Fruit fly (Drosophila melanogaster) whole organism, embryonic: ENCODE measurements around the gene Gprk2.

Source experiments
- Adf1 ChIP-seq: fragments of 200-800 bp; sonication (Bioruptor generic); IDR thresholded peaks from 2 replicates; pipeline ENCODE4 v1.3.6; 2022; ENCODE audit warnings: missing biosample characterization, missing genetic modification characterization
- Atf3 ChIP-seq: fragments of 200-800 bp; sonication (Bioruptor generic); optimal IDR thresholded peaks from 3 replicates; lab custom pipeline; 2016; ENCODE audit warnings: missing biosample characterization, missing genetic modification characterization
- CG10267 ChIP-seq: fragments of 200-800 bp; sonication (Bioruptor generic); optimal IDR thresholded peaks from 2 replicates; lab custom pipeline; 2018; ENCODE audit warnings: missing biosample characterization, mild to moderate bottlenecking, missing genetic modification characterization, moderate library complexity
- CG10543 ChIP-seq: fragments of 200-800 bp; sonication (Bioruptor generic); optimal IDR thresholded peaks from 3 replicates; lab custom pipeline; 2017; ENCODE audit warnings: missing biosample characterization, mild to moderate bottlenecking, missing genetic modification characterization, moderate library complexity
- CG11456 ChIP-seq: fragments of 200-800 bp; sonication (Bioruptor generic); IDR thresholded peaks from 3 replicates; pipeline ENCODE4 v1.3.6; 2022; ENCODE audit warnings: missing biosample characterization, missing genetic modification characterization
- CG11560 ChIP-seq: fragments of 200-800 bp; sonication (Bioruptor generic); IDR thresholded peaks from 3 replicates; pipeline ENCODE4 v1.3.6; 2022; ENCODE audit warnings: missing biosample characterization, missing genetic modification characterization
- CG12071 ChIP-seq: fragments of 200-800 bp; sonication (Bioruptor generic); optimal IDR thresholded peaks from 3 replicates; lab custom pipeline; 2018; ENCODE audit warnings: missing biosample characterization, mild to moderate bottlenecking, missing genetic modification characterization
- CG1233 ChIP-seq: fragments of 200-800 bp; sonication (Bioruptor generic); optimal IDR thresholded peaks from 4 replicates; lab custom pipeline; 2018; ENCODE audit warnings: missing biosample characterization, mild to moderate bottlenecking, missing genetic modification characterization
- CG15514 ChIP-seq: fragments of 200-800 bp; sonication (Bioruptor generic); optimal IDR thresholded peaks from 3 replicates; lab custom pipeline; 2017; ENCODE audit warnings: missing biosample characterization, missing genetic modification characterization, mild to moderate bottlenecking, moderate library complexity, missing genetic modification reagents
- CG17186 ChIP-seq: fragments of 200-800 bp; sonication (Bioruptor generic); optimal IDR thresholded peaks from 3 replicates; lab custom pipeline; 2017; ENCODE audit warnings: missing biosample characterization, missing genetic modification reagents, missing genetic modification characterization
- CG17385 ChIP-seq: fragments of 200-800 bp; sonication (Bioruptor generic); optimal IDR thresholded peaks from 3 replicates; lab custom pipeline; 2018; ENCODE audit warnings: missing biosample characterization, mild to moderate bottlenecking, missing genetic modification characterization
- CG18764 ChIP-seq: fragments of 200-800 bp; sonication (Bioruptor generic); optimal IDR thresholded peaks from 3 replicates; lab custom pipeline; 2016; ENCODE audit warnings: missing biosample characterization, missing genetic modification characterization
- CG31388 ChIP-seq: fragments of 200-800 bp; sonication (Bioruptor generic); optimal IDR thresholded peaks from 2 replicates; lab custom pipeline; 2016; ENCODE audit warnings: missing biosample characterization, missing genetic modification characterization
- CG43689 ChIP-seq: fragments of 200-800 bp; sonication (Bioruptor generic); IDR thresholded peaks from 2 replicates; pipeline ENCODE4 v1.3.6; 2022; ENCODE audit warnings: missing biosample characterization, missing genetic modification characterization
- CG4820 ChIP-seq: fragments of 200-800 bp; sonication (Bioruptor generic); optimal IDR thresholded peaks from 3 replicates; lab custom pipeline; 2016; ENCODE audit warnings: missing biosample characterization, missing genetic modification characterization
- CG6175 ChIP-seq: fragments of 200-800 bp; sonication (Bioruptor generic); IDR thresholded peaks from 3 replicates; pipeline ENCODE4 v1.3.6; 2022; ENCODE audit warnings: missing biosample characterization, missing genetic modification characterization
- CG9215 ChIP-seq: fragments of 200-800 bp; sonication (Bioruptor generic); IDR thresholded peaks from 2 replicates; pipeline ENCODE4 v1.3.6; 2022; ENCODE audit warnings: missing biosample characterization, missing genetic modification characterization
- CG9609 ChIP-seq: fragments of 200-800 bp; sonication (Bioruptor generic); optimal IDR thresholded peaks from 3 replicates; lab custom pipeline; 2016; ENCODE audit warnings: missing biosample characterization, missing genetic modification characterization
- E2f1 ChIP-seq: fragments of 200-800 bp; sonication (Bioruptor generic); IDR thresholded peaks from 2 replicates; pipeline ENCODE4 v1.3.6; 2022; ENCODE audit warnings: missing biosample characterization, missing genetic modification characterization
- HLH54F ChIP-seq: fragments of 200-800 bp; sonication (Bioruptor generic); optimal IDR thresholded peaks from 3 replicates; lab custom pipeline; 2016; ENCODE audit warnings: missing biosample characterization, missing genetic modification characterization
- Ptx1 ChIP-seq: fragments of 200-800 bp; sonication (Bioruptor generic); IDR thresholded peaks from 2 replicates; pipeline ENCODE4 v1.3.6; 2022; ENCODE audit warnings: missing biosample characterization, missing genetic modification characterization
- Sry-β ChIP-seq: fragments of 200-800 bp; sonication (Bioruptor generic); optimal IDR thresholded peaks from 2 replicates; lab custom pipeline; 2018; ENCODE audit warnings: missing biosample characterization, mild to moderate bottlenecking, missing genetic modification characterization, moderate library complexity
- ab ChIP-seq: fragments of 200-800 bp; sonication (Bioruptor generic); optimal IDR thresholded peaks from 2 replicates; lab custom pipeline; 2016; ENCODE audit warnings: missing biosample characterization, missing genetic modification characterization
- abd-A ChIP-seq: fragments of 200-800 bp; sonication (Bioruptor generic); optimal IDR thresholded peaks from 3 replicates; lab custom pipeline; 2019; ENCODE audit warnings: missing biosample characterization, mild to moderate bottlenecking, missing genetic modification characterization, moderate library complexity
- ap ChIP-seq: fragments of 200-800 bp; sonication (Bioruptor generic); IDR thresholded peaks from 2 replicates; pipeline ENCODE4 v1.3.6; 2022; ENCODE audit warnings: missing biosample characterization, missing genetic modification characterization
- ase ChIP-seq: fragments of 200-800 bp; sonication (Bioruptor generic); IDR thresholded peaks from 3 replicates; pipeline ENCODE4 v1.3.6; 2022; ENCODE audit warnings: missing biosample characterization, missing genetic modification characterization
- az2 ChIP-seq: fragments of 200-800 bp; sonication (Bioruptor generic); optimal IDR thresholded peaks from 3 replicates; lab custom pipeline; 2016; ENCODE audit warnings: missing biosample characterization, missing genetic modification characterization
- chinmo ChIP-seq: fragments of 200-800 bp; sonication (Bioruptor generic); IDR thresholded peaks from 4 replicates; pipeline ENCODE4 v1.3.6; 2022; ENCODE audit warnings: missing biosample characterization, missing genetic modification characterization; ENCODE audit not compliant: partially characterized antibody
- dati ChIP-seq: fragments of 200-800 bp; sonication (Bioruptor generic); IDR thresholded peaks from 2 replicates; pipeline ENCODE4 v1.3.6; 2022; ENCODE audit warnings: missing biosample characterization, missing genetic modification characterization
- disco-r ChIP-seq: fragments of 200-800 bp; sonication (Bioruptor generic); optimal IDR thresholded peaks from 2 replicates; lab custom pipeline; 2016; ENCODE audit warnings: missing biosample characterization, missing genetic modification characterization
- en ChIP-seq: fragments of 200-800 bp; sonication (Bioruptor generic); optimal IDR thresholded peaks from 2 replicates; lab custom pipeline; 2016; ENCODE audit warnings: missing biosample characterization, missing genetic modification characterization
- fru ChIP-seq: fragments of >200 bp; optimal IDR thresholded peaks from 2 replicates; lab custom pipeline; 2017
- grn ChIP-seq: fragments of 200-800 bp; sonication (Bioruptor generic); optimal IDR thresholded peaks from 3 replicates; lab custom pipeline; 2017; ENCODE audit warnings: missing biosample characterization, missing genetic modification characterization
- gsb ChIP-seq: fragments of 200-800 bp; sonication (Bioruptor generic); IDR thresholded peaks from 2 replicates; pipeline ENCODE4 v1.3.6; 2022; ENCODE audit warnings: missing biosample characterization, missing genetic modification characterization
- insv ChIP-seq, 2 experiments: fragments of 200-800 bp; sonication (Bioruptor generic); optimal IDR thresholded peaks; 3 replicates each; lab custom pipeline; 2016 to 2018; ENCODE audit warnings: missing biosample characterization in 2 of 2, missing genetic modification characterization in 2 of 2
- ken ChIP-seq: fragments of 200-800 bp; sonication (Bioruptor generic); IDR thresholded peaks from 3 replicates; pipeline ENCODE4 v1.3.6; 2022; ENCODE audit warnings: missing biosample characterization, missing genetic modification characterization
- klu ChIP-seq: fragments of 200-800 bp; sonication (Bioruptor generic); IDR thresholded peaks from 2 replicates; pipeline ENCODE4 v1.3.6; 2022; ENCODE audit warnings: missing biosample characterization, missing genetic modification characterization
- mam ChIP-seq: fragments of 200-800 bp; sonication (Bioruptor generic); optimal IDR thresholded peaks from 3 replicates; lab custom pipeline; 2016; ENCODE audit warnings: missing biosample characterization, missing genetic modification characterization
- mirr ChIP-seq: fragments of 200-800 bp; sonication (Bioruptor generic); optimal IDR thresholded peaks from 3 replicates; lab custom pipeline; 2018; ENCODE audit warnings: missing biosample characterization, mild to moderate bottlenecking, missing genetic modification characterization
- pros ChIP-seq: fragments of 200-800 bp; sonication (Bioruptor generic); optimal IDR thresholded peaks from 3 replicates; lab custom pipeline; 2019; ENCODE audit warnings: missing biosample characterization, mild to moderate bottlenecking, missing genetic modification characterization, moderate library complexity
- salm ChIP-seq: fragments of 200-800 bp; sonication (Bioruptor generic); optimal IDR thresholded peaks from 2 replicates; lab custom pipeline; 2018; ENCODE audit warnings: missing biosample characterization, mild to moderate bottlenecking, missing genetic modification characterization
- sd ChIP-seq: fragments of 200-800 bp; sonication (Bioruptor generic); optimal IDR thresholded peaks from 3 replicates; lab custom pipeline; 2018; ENCODE audit warnings: missing biosample characterization, mild to moderate bottlenecking, missing genetic modification characterization, moderate library complexity
- shn ChIP-seq: fragments of 200-800 bp; sonication (Bioruptor generic); optimal IDR thresholded peaks from 3 replicates; lab custom pipeline; 2016; ENCODE audit warnings: missing biosample characterization, missing genetic modification characterization
- slbo ChIP-seq: fragments of 200-800 bp; sonication (Bioruptor generic); IDR thresholded peaks from 2 replicates; pipeline ENCODE4 v1.3.6; 2022; ENCODE audit warnings: missing biosample characterization, missing genetic modification characterization
- stwl ChIP-seq: fragments of 200-800 bp; sonication (Bioruptor generic); optimal IDR thresholded peaks from 3 replicates; lab custom pipeline; 2018; ENCODE audit warnings: missing biosample characterization, mild to moderate bottlenecking, missing genetic modification characterization, moderate library complexity
- sug ChIP-seq: fragments of 200-800 bp; optimal IDR thresholded peaks from 2 replicates; lab custom pipeline; 2019; ENCODE audit warnings: missing biosample characterization, mild to moderate bottlenecking, missing genetic modification characterization, moderate library complexity
- trh ChIP-seq: fragments of 200-800 bp; sonication (Bioruptor generic); optimal IDR thresholded peaks from 2 replicates; lab custom pipeline; 2016; ENCODE audit warnings: missing biosample characterization, missing genetic modification characterization
- zen ChIP-seq: fragments of 200-800 bp; sonication (Bioruptor generic); optimal IDR thresholded peaks from 3 replicates; lab custom pipeline; 2018; ENCODE audit warnings: missing biosample characterization, mild to moderate bottlenecking, missing genetic modification characterization, moderate library complexity
- zf30C ChIP-seq: fragments of 200-800 bp; sonication (Bioruptor generic); optimal IDR thresholded peaks from 3 replicates; lab custom pipeline; 2018; ENCODE audit warnings: missing biosample characterization, mild to moderate bottlenecking, missing genetic modification characterization

Gene Gprk2

DNA sequence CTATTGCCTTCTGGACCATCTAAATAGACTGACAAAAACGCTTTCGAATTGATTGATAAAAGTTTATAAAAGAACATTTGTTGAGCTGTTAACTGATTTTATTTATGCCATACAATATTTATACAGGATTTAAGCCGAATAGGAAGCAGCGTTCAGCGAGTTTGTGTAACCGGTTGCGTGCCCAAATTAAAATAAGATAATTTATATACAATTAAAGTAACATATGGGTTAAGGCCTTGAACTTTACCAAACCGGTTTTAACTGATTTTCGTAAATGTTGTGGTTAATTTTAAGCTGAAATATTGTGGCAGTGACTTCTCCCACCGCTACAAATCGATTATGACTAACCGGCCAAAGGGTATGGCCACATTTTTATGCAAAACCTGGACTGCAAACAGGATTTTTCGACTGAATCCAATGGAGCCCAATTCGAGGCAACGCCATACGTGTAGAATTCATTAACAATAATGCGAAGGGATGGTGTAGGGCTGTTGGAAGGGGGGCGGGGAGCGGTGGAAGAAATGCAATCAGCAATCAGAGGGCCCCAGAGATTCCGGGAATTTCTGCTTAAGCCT is 4.7 kb downstream of the Gprk2 start:
- TF ChIP-seq CG43689 (GFP tag; lab: Robert Waterston, UW) (no peak), slbo (no peak), chinmo (0 out of 4 replicates have a peak, but pooled peaks have one; percentile 40)

DNA sequence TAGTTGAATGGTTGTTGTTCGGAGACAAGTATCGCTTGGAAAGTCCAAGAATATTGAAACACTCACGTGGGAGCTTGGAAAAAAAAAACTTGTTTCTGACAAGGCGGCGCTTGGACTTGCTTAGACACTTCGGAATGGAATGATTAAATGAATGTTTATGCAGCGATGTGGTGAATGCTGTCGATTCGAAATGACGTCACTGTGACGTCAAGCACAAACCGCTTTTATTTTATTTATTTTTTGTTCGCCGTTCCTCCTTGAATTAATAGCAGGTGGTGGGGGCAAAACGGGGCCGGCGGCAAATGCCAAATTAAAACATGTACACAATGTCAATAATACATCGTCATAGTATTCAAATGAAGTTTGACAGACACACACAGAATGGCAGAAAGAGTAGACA is 14.5 kb downstream of the Gprk2 start:
- TF ChIP-seq chinmo (0 out of 4 replicates have a peak, but pooled peaks have one; percentile 71), sd (tag; lab: Kevin White, UChicago) (peak; percentile 87), CG15514 (GFP tag; lab: Kevin White, UChicago) (no peak), CG10267 (tag; lab: Kevin White, UChicago) (no peak), shn (GFP tag; lab: Kevin White, UChicago) (no peak), Sry-β (GFP tag; lab: Kevin White, UChicago) (no peak), CG18764 (GFP tag; lab: Kevin White, UChicago) (no peak), abd-A (peak; percentile 13), dati (0 out of 2 replicates have a peak, but pooled peaks have one; percentile 7), zen (tag; lab: Kevin White, UChicago) (no peak), CG10543 (GFP tag; lab: Kevin White, UChicago) (peak; percentile 1), gsb (GFP tag; lab: Robert Waterston, UW) (no peak)
- TF ChIP-seq, all 482 proteins: peak for 5

DNA sequence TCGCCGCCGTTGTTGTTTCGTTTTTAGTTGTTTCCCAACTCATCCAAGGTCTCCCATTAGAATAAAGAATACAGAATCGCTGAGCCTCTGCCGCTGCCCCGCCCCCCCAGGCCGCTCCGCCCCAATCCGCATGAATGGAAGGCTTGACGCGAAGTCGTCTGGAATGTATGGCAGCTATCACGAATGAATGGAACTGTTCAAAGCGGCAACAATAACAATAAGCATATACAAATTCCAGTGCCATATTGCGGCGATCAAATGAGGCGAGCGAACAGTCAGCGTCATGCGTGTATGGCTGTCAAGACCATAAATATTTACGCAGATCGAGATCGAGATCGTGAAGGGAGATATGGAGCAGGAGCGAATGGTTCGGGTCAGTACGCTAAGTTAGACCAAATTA is 15.6 kb downstream of the Gprk2 start:
- TF ChIP-seq stwl (tag; lab: Kevin White, UChicago) (no peak), CG6175 (0 out of 3 replicates have a peak, but pooled peaks have one; percentile 47), zf30C (GFP tag; lab: Kevin White, UChicago) (no peak), CG9215 (GFP tag; lab: Robert Waterston, UW) (no peak), insv (GFP tag; optimal IDR thresholded peaks at IDR 0.05; lab: Kevin White, UChicago) (no peak), CG31388 (GFP tag; lab: Kevin White, UChicago) (no peak), klu (GFP tag; lab: Robert Waterston, UW) (no peak), CG9609 (GFP tag; lab: Kevin White, UChicago) (no peak), grn (GFP tag; lab: Kevin White, UChicago) (peak; percentile 56), CG12071 (GFP tag; lab: Kevin White, UChicago) (no peak), mirr (GFP tag; lab: Kevin White, UChicago) (peak; percentile 50), CG11560 (tag; lab: Robert Waterston, UW) (no peak), ken (no peak), CG10543 (GFP tag; lab: Kevin White, UChicago) (peak; percentile 92), Atf3 (GFP tag; lab: Kevin White, UChicago) (no peak), trh (GFP tag; lab: Kevin White, UChicago) (no peak), Adf1 (GFP tag; lab: Robert Waterston, UW) (peak; percentile 81), E2f1 (GFP tag; lab: Robert Waterston, UW) (no peak), mam (no peak), pros (GFP tag; lab: Kevin White, UChicago) (no peak), CG18764 (GFP tag; lab: Kevin White, UChicago) (no peak), az2 (GFP tag; lab: Kevin White, UChicago) (no peak), HLH54F (GFP tag; lab: Kevin White, UChicago) (no peak), CG4820 (GFP tag; lab: Kevin White, UChicago) (no peak), CG1233 (no peak), CG17186 (GFP tag; lab: Kevin White, UChicago) (no peak), Ptx1 (GFP tag; lab: Robert Waterston, UW) (no peak), CG11456 (GFP tag; lab: Robert Waterston, UW) (0 out of 3 replicates have a peak, but pooled peaks have one; percentile 27), ase (GFP tag; lab: Robert Waterston, UW) (no peak), sug (tag; lab: Kevin White, UChicago) (peak; percentile 66), CG17385 (GFP tag; lab: Kevin White, UChicago) (no peak), ab (GFP tag; lab: Kevin White, UChicago) (no peak), salm (tag; lab: Kevin White, UChicago) (no peak), en (GFP tag; lab: Kevin White, UChicago) (no peak), disco-r (no peak), fru (lab: Kevin White, UChicago) (no peak), ap (no peak)
